Fruit fly (Drosophila melanogaster) whole organism, prepupa: ENCODE measurements around the gene Obp99a.

Experiments
- CG11902 ChIP-seq: fragments of 200-800 bp; sonication (Bioruptor generic); optimal IDR thresholded peaks from 3 replicates; lab custom pipeline; 2016; ENCODE audit warnings: missing biosample characterization, missing genetic modification characterization
- CG1621 ChIP-seq: fragments of 200-800 bp; sonication (Bioruptor generic); optimal IDR thresholded peaks from 3 replicates; lab custom pipeline; 2018; ENCODE audit warnings: missing biosample characterization, mild to moderate bottlenecking, missing genetic modification characterization
- CG3919 ChIP-seq: fragments of 200-800 bp; sonication (Bioruptor generic); optimal IDR thresholded peaks from 3 replicates; lab custom pipeline; 2016; ENCODE audit warnings: missing biosample characterization, missing genetic modification characterization
- Sox102F ChIP-seq: fragments of 200-800 bp; sonication (Bioruptor generic); optimal IDR thresholded peaks from 2 replicates; lab custom pipeline; 2016; ENCODE audit warnings: missing biosample characterization, mild to moderate bottlenecking, missing genetic modification characterization

DNA sequence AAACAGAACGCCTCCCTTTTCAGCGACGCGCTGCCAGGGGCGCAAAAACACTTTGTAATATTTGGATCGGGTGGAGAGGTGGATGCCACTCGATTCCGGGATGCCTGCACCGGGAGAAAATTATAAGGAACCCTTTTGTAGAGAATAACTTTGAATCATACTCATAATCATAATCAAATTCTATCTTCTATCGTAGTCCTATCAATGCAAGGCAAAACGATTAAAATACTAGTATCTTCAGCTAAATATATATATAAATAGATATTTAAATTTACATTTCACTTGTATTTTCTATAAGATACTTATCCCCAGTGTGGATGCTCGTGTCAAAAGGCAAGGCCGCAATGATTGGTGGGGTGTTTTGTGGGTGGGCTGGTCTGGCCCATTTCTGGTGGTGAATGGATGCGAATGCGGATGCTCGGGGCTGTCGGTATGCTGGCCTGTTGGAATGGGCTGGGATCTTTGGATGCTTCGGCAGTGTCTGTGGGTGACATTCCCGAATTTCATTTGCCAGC, 34.4 kb downstream of the Obp99a start:
- TF ChIP-seq CG3919, result no peak
- TF ChIP-seq CG1621 (tag; lab: Kevin White, UChicago), result no peak
- TF ChIP-seq Sox102F (GFP tag; lab: Kevin White, UChicago), result no peak
- TF ChIP-seq CG11902 (GFP tag; lab: Kevin White, UChicago), result no peak
